Worm (Caenorhabditis elegans): ENCODE data around the gene W02D7.4.

ce11 chrV:8268902-8269301 lies 28.5 kb downstream of the W02D7.4 start, which contains the start of the genes asp-6 and asp-12:
- TF ChIP-seq F49E8.2 (tag; optimal IDR thresholded peaks at IDR 0.05; ENCODE audit: insufficient read depth) (no peak), B0035.1 (tag; optimal IDR thresholded peaks at IDR 0.05) (no peak), nfya-1 (tag; optimal IDR thresholded peaks at IDR 0.05; ENCODE audit: borderline replicate concordance, insufficient read depth) (no peak), efl-1 (GFP tag; optimal IDR thresholded peaks at IDR 0.05) (no peak), bed-1 (GFP tag; IDR thresholded peaks at IDR 0.05) (no peak), unc-62 (GFP tag; optimal IDR thresholded peaks at IDR 0.05) (no peak), ceh-91 (GFP tag; IDR thresholded peaks at IDR 0.05) (no peak), hsf-1 (GFP tag; IDR thresholded peaks at IDR 0.05) (no peak), ceh-27 (GFP tag; optimal IDR thresholded peaks at IDR 0.05) (no peak), madf-8 (GFP tag; conservative IDR thresholded peaks at IDR 0.05) (no peak), dpl-1 (GFP tag; optimal IDR thresholded peaks at IDR 0.05) (no peak), ccch-3 (GFP tag; optimal IDR thresholded peaks at IDR 0.05) (no peak), die-1 (tag; optimal IDR thresholded peaks at IDR 0.05) (no peak), tlf-1 (GFP tag; optimal IDR thresholded peaks at IDR 0.05) (no peak)

Measured in whole organism, young adult.